Fruit fly (Drosophila melanogaster) ovary, adult (tissue): ENCODE results near the gene Vm32E.
A peak's percentile ranks its signal among the peaks of the same experiment; 100 is the strongest.

Experiments
- CG17801 ChIP-seq: fragments of 200-800 bp; optimal IDR thresholded peaks from 2 replicates; lab custom pipeline; 2019; ENCODE audit warnings: missing biosample characterization, mild to moderate bottlenecking, missing genetic modification characterization, moderate library complexity; ENCODE audit not compliant: partially characterized antibody

Gene Vm32E

DNA sequence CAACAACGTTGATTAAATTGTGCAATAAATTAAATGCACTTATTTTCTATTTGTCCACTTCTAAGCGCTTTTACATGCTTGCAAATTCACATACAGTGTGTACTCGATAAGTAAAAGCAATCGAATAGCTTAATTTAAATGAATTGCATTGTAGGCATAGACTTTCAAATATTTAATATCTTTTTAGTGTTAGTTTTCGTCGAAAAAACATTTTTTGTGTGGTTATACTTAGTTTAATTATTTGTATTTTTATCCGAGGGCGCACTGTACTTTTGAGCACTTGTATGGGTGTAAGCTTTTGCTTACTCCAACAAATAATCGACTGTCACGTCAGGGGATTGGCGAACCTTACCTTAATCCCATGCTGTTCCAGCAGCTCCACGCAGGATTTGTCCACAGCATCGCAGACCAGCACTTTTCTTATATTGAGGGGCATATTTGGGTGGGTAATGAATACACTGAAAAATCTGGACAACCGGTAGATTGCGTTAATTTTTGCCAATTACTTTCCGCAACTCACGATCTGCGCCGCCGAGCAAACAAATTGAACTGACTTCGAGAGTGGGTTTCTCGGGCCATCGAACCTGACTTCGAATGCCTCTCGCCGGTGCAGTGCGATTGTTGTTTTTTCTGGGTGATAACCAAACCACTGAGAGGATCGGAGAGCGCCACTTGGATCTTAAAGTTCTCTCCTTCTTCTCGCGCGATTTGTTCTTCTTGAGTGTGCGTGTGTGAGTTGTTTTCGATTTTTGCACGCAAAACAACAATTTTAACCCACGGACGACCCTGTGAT lies 16.1 kb downstream of the Vm32E start, which contains the start of gene CG6287:
Gene CG6287, minus strand, starts transcription at position 556 of the 793 bp plus-strand sequence.
- TF ChIP-seq CG17801 (GFP tag; lab: Kevin White, UChicago) = peak; percentile 99

DNA sequence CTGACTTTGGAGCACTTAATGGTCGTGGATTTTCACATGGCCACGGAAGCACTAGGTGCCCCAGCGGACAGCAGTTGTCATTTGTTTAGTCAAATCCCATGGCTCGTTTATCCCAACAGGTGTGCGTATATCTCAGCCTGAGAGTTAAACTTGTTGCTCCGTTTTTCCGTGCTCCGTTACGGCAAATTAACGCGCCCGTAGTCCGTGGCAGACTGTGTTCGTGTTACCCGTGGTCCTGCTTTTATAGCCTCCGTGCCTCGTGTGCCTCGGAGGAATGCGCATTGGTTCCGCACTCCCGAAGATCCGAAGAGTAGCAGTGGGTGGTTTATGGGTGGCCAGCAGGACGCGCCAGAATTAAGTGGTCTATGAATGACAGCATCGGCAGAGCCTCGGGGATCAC lies 22.5 kb downstream of the Vm32E start, which contains the start of gene Gyc32E:
Gene Gyc32E, minus strand, starts transcription at position 133 of the 400 bp plus-strand sequence.
- no peak for TF ChIP-seq CG17801 (GFP tag; lab: Kevin White, UChicago)

DNA sequence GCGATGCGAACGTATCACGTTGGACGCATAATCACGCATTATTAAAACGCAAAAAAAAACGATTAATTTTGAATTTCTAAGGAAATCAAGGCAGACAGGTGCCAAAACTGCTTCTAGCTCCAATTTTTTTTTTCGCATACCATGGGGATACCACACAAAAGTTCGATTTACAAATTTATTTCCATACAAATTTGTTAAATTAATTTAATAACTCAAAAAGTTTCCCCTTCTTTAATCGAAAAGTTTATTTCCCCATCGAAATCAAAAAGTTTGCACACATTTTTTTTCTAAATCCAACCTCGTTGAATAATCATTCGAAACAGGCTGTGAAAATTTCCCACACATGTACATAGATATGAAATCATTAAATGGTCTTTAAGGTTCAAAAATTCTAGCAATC lies 26.1 kb downstream of the Vm32E start, which contains the start of gene CG31867:
Gene CG31867, minus strand, starts transcription at position 101 of the 400 bp plus-strand sequence.
- no peak for TF ChIP-seq CG17801 (GFP tag; lab: Kevin White, UChicago)

DNA sequence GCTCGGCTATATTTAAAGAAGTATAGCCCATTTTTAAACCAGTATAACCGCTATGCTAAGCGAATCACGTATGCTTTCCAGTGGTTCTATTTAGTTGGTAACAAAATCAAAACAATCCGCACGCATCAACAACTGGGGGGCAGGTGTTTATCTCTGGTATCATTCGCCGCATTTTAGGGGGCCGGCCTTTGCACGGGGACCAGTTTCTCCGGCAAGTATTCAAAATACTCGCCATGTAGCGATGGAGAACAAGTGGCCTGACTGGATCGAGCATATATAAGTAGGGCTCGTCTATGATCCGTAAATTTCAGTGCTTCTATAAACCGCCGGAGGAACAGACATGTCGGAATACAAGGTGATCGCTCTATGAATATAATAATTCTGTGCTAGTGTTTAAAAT lies 35.4 kb downstream of the Vm32E start, which contains the start of gene hgo:
Gene hgo, plus strand, starts transcription at position 301 of the 400 bp plus-strand sequence.
- TF ChIP-seq CG17801 (GFP tag; lab: Kevin White, UChicago) = no peak

DNA sequence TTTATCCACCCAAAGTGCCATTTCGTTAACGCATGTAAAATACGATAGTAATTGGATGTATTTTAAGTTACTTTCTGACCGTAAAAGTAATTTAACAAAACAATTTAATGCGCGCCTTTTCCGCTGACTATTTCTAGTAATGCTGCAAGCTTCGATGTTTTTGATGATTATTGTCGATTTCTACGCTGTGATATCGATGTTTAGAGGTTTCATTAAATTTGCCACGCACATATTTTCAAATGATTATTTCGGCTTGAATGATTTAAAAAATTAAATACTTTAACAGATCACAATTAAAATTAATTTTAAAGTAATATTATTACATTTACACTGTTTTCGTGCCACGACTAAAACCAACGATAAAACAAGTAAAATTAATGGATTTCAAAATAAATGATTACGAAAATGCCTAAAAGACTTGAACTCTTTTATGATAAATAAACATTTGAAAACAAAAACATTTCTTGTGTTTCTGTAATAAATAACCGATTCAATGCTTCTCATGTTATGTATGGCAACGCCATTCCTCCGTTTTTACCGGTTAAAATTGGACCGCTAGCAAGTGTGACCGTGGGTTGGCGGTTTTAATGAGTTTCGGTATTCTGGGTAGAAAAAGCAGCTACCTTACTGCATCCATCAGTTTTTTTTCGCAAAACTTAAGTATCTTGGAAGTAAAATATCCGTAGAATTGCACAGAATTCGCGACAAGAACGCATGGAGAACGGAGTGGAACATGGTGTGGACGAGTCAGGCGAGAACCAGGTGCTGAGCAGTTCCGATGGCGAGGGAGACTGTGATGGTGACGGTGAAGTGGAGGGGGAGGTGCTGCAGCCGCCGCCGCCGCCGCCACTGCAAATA lies 41.1 kb downstream of the Vm32E start, which contains the start of the genes RfC38 and CG4751:
Gene RfC38, minus strand, starts transcription at position 495 of the 858 bp plus-strand sequence.
Gene CG4751, plus strand, starts transcription at position 587 of the 858 bp plus-strand sequence.
- peak; percentile 1 for TF ChIP-seq CG17801 (GFP tag; lab: Kevin White, UChicago)

DNA sequence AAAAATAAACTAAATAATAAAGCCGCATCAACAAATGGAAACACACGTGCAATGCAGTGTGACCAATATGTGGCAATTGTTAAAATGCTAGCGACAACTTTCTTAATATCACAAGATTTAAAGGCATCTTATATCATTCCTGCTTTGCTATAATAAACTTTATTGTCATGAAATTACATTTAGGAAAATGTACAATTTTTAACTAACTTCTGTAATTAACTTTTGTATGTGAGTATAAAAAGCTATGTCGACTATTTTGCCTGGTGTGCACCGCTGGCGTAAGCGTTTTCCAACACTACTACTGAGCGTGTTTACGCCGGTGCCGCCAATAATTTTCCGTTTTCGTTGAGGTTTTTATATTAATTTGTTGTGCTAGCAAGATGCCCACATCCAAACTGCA lies 48.0 kb downstream of the Vm32E start, which contains the start of the genes Csl4 and Nup160:
Gene Csl4, minus strand, starts transcription at position 69 of the 400 bp plus-strand sequence.
Gene Nup160, plus strand, starts transcription at position 279 of the 400 bp plus-strand sequence.
- peak; percentile 82 for TF ChIP-seq CG17801 (GFP tag; lab: Kevin White, UChicago)

DNA sequence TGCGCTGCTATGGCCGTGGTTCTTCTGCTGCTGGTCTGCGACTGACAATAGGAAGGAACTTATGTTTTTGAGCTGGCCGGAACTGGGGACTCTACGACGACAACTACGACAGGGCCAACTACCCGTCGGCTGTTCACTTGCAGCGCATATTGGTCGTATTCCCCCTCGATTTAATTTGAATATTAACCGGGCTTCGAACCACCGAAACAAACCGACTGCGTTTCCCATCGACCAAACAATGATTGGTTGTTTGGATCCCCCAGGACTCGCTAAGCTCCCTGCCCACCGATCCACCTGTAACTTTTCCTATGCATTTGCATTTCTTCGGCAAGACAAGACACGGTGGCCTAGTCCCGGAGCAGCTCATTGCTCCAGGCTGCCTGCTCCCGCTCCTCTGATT lies 49.9 kb downstream of the Vm32E start, which contains the start of gene Dnaaf4:
Gene Dnaaf4, minus strand, starts transcription at position 101 of the 400 bp plus-strand sequence.
- no peak for TF ChIP-seq CG17801 (GFP tag; lab: Kevin White, UChicago)
